Worm (Caenorhabditis elegans): Measurements from ENCODE around the gene T24C4.5.

The T24C4.5 gene

ce11 chrIII:880840-881239, 1.3 kb upstream of the T24C4.5 start:
- TF ChIP-seq cog-1 (tag; optimal IDR thresholded peaks at IDR 0.05) (no peak), ztf-23 (GFP tag; IDR thresholded peaks at IDR 0.05) (no peak), ref-1 (GFP tag; conservative IDR thresholded peaks at IDR 0.05) (no peak), ztf-29 (GFP tag; IDR thresholded peaks at IDR 0.05) (no peak), tab-1 (GFP tag; IDR thresholded peaks at IDR 0.05) (no peak), T22C8.4 (GFP tag; IDR thresholded peaks at IDR 0.05) (no peak), flt-1 (GFP tag; IDR thresholded peaks at IDR 0.05) (no peak)

DNA sequence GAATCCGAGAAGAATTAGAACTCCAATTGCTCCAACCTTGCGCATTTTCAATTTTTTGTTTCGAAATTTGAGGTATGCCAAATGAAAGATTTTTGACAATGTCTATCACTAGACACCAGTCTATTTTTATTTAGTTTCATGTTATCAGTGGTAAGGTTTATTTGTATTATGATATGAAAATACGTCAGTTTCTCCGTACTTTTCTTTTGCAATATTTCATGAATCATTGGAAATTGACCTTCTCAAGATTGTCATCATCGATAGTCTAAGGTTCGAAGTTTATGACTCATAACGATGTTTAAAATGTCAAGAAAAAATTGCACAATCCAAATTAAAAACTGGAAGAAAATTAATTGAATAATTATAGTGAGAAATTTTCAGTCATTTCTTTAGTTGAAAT, 6.1 kb downstream of the T24C4.5 start, which contains the start of gene clc-19:
Gene clc-19, minus strand, starts transcription at position 135 of the 400 bp plus-strand sequence.
- TF ChIP-seq flt-1 (GFP tag; IDR thresholded peaks at IDR 0.05) (no peak), tab-1 (GFP tag; IDR thresholded peaks at IDR 0.05) (no peak), T22C8.4 (GFP tag; IDR thresholded peaks at IDR 0.05) (no peak), ztf-29 (GFP tag; IDR thresholded peaks at IDR 0.05) (no peak), klf-2 (GFP tag; conservative IDR thresholded peaks at IDR 0.05) (no peak), cog-1 (tag; optimal IDR thresholded peaks at IDR 0.05) (no peak), ztf-23 (GFP tag; IDR thresholded peaks at IDR 0.05) (no peak), ref-1 (GFP tag; conservative IDR thresholded peaks at IDR 0.05) (no peak), med-1 (GFP tag; optimal IDR thresholded peaks at IDR 0.05; ENCODE audit: insufficient read depth) (no peak)

DNA sequence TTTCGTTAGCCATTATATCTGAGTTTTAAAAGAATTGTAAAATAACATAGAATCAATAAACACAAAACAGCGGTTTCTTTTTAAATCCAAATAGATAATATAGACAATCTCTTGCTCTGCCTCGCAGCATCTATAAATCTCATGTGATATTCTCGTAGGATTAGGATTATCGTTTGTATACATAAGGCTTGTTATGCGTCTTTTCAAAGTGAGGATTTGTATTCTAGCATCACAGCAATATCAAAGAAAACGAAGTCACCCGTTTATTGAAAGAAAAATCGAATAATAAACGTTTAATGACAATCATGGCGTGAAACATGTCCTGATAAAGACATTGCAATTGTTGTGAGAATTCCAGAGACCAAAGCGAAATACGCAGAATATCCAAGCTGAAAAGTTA, 7.2 kb downstream of the T24C4.5 start, which contains the start of the genes T24C4.3 and clc-20:
Gene T24C4.3, minus strand, starts transcription at position 101 of the 400 bp plus-strand sequence.
Gene clc-20, plus strand, starts transcription at position 211 of the 400 bp plus-strand sequence.
- no peak for TF ChIP-seq ref-1 (GFP tag; conservative IDR thresholded peaks at IDR 0.05)

DNA sequence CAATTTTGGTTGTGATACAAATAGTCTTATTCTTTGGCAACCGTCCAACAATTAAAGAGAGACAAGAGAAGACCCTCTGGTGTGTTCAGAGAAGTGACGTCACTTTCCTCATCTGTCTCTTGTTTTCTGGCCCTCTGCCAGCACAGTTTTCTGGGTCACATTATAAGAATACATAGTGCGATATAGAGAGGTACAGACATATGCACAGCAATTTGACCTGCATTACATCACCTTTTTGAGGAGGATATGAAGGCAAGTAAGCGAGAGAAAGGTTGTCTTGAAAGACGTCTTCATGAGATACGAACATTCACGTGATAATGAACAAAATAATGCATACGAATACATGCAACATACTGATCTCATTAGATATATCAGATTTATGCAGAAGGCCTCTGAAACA, 9.0 kb downstream of the T24C4.5 start:
- TF ChIP-seq med-1 (GFP tag; optimal IDR thresholded peaks at IDR 0.05; ENCODE audit: insufficient read depth) = no peak
- no peak for TF ChIP-seq flt-1 (GFP tag; IDR thresholded peaks at IDR 0.05)
- TF ChIP-seq T22C8.4 (GFP tag; IDR thresholded peaks at IDR 0.05) = no peak
- TF ChIP-seq cog-1 (tag; optimal IDR thresholded peaks at IDR 0.05) = no peak
- TF ChIP-seq ztf-29 (GFP tag; IDR thresholded peaks at IDR 0.05) = no peak
- no peak for TF ChIP-seq ref-1 (GFP tag; conservative IDR thresholded peaks at IDR 0.05)
- TF ChIP-seq klf-2 (GFP tag; conservative IDR thresholded peaks at IDR 0.05) = no peak
- TF ChIP-seq ztf-23 (GFP tag; IDR thresholded peaks at IDR 0.05) = no peak

DNA sequence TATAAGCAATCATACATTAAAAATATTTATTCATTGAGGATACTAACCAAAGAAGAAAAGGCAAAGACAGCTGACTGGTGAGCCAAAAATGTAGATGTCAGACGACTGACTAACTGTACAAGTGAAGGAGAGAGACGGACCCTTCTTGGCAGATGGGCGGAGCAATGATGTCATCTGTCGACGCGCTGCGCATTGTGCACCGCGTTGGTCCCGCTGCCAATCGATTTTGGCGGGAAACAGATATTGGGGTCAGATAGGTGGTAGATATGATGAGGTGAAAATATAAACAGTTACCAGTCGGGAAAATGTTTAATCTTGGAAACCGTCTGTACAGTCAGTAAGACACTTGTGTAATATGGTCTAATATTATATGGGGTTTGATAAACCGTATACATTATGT, 9.7 kb downstream of the T24C4.5 start, which contains the start of gene T24C4.2:
Gene T24C4.2, minus strand, starts transcription at position 101 of the 400 bp plus-strand sequence.
- no peak for TF ChIP-seq med-1 (GFP tag; optimal IDR thresholded peaks at IDR 0.05; ENCODE audit: insufficient read depth)
- TF ChIP-seq cog-1 (tag; optimal IDR thresholded peaks at IDR 0.05) = no peak
- TF ChIP-seq klf-2 (GFP tag; conservative IDR thresholded peaks at IDR 0.05) = no peak
- 0 out of 2 replicates have a peak, but pooled peaks have one; percentile 19 for TF ChIP-seq T22C8.4 (GFP tag; IDR thresholded peaks at IDR 0.05)

DNA sequence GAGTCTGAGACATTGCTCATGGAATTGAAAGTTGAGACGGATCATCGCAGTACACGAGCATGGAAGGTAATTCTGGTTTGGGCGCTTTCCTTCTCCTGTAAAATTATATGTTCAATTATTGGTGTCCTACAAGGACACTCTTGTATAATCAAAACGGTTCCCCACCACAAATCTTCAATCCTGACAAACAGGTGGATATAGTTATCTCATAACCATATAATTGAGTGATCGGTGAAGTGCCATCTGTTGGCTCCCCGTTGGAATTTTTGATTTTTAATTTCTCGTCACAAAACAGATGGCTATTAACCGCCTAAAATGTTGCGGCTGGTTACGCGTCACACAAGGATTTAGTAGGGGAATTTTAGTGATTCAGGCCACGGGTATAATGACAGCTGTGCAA, 10.7 kb downstream of the T24C4.5 start:
- no peak for TF ChIP-seq flt-1 (GFP tag; IDR thresholded peaks at IDR 0.05)
- TF ChIP-seq ref-1 (GFP tag; conservative IDR thresholded peaks at IDR 0.05) = no peak
- TF ChIP-seq klf-2 (GFP tag; conservative IDR thresholded peaks at IDR 0.05) = no peak
- no peak for TF ChIP-seq tab-1 (GFP tag; IDR thresholded peaks at IDR 0.05)
- no peak for TF ChIP-seq cog-1 (tag; optimal IDR thresholded peaks at IDR 0.05)
- no peak for TF ChIP-seq med-1 (GFP tag; optimal IDR thresholded peaks at IDR 0.05; ENCODE audit: insufficient read depth)
- TF ChIP-seq ztf-23 (GFP tag; IDR thresholded peaks at IDR 0.05) = no peak
- no peak for TF ChIP-seq ztf-29 (GFP tag; IDR thresholded peaks at IDR 0.05)
- TF ChIP-seq T22C8.4 (GFP tag; IDR thresholded peaks at IDR 0.05) = no peak

- no peak for TF ChIP-seq T22C8.4 (GFP tag; IDR thresholded peaks at IDR 0.05)
- no peak for TF ChIP-seq med-1 (GFP tag; optimal IDR thresholded peaks at IDR 0.05; ENCODE audit: insufficient read depth)
- no peak for TF ChIP-seq ztf-23 (GFP tag; IDR thresholded peaks at IDR 0.05)
- TF ChIP-seq tab-1 (GFP tag; IDR thresholded peaks at IDR 0.05) = no peak
- TF ChIP-seq ref-1 (GFP tag; conservative IDR thresholded peaks at IDR 0.05) = no peak
- no peak for TF ChIP-seq cog-1 (tag; optimal IDR thresholded peaks at IDR 0.05)
- no peak for TF ChIP-seq ztf-29 (GFP tag; IDR thresholded peaks at IDR 0.05)
- no peak for TF ChIP-seq flt-1 (GFP tag; IDR thresholded peaks at IDR 0.05)
- TF ChIP-seq klf-2 (GFP tag; conservative IDR thresholded peaks at IDR 0.05) = no peak
Observed at ce11 chrIII:861819-862356, 17.6 kb downstream of the T24C4.5 start, which contains the start of gene arx-4. Gene arx-4, plus strand, starts transcription at chrIII:862306.

ce11 chrIII:859898-860297, 19.6 kb downstream of the T24C4.5 start, which contains the start of gene exos-4.2:
Gene exos-4.2, plus strand, starts transcription at chrIII:860198.
- TF ChIP-seq tab-1 (GFP tag; IDR thresholded peaks at IDR 0.05) (no peak), T22C8.4 (GFP tag; IDR thresholded peaks at IDR 0.05) (no peak), ref-1 (GFP tag; conservative IDR thresholded peaks at IDR 0.05) (no peak), med-1 (GFP tag; optimal IDR thresholded peaks at IDR 0.05; ENCODE audit: insufficient read depth) (no peak)

- TF ChIP-seq ref-1 (GFP tag; conservative IDR thresholded peaks at IDR 0.05) = no peak
- TF ChIP-seq ztf-29 (GFP tag; IDR thresholded peaks at IDR 0.05) = no peak
- TF ChIP-seq T22C8.4 (GFP tag; IDR thresholded peaks at IDR 0.05) = no peak
- TF ChIP-seq klf-2 (GFP tag; conservative IDR thresholded peaks at IDR 0.05) = no peak
- TF ChIP-seq cog-1 (tag; optimal IDR thresholded peaks at IDR 0.05) = no peak
- no peak for TF ChIP-seq ztf-23 (GFP tag; IDR thresholded peaks at IDR 0.05)
- TF ChIP-seq med-1 (GFP tag; optimal IDR thresholded peaks at IDR 0.05; ENCODE audit: insufficient read depth) = no peak
Observed at ce11 chrIII:856908-857307, 22.6 kb downstream of the T24C4.5 start.

ce11 chrIII:856260-856659, 23.3 kb downstream of the T24C4.5 start, which contains the start of gene K02F3.12:
Gene K02F3.12, plus strand, starts transcription at chrIII:856560.
- TF ChIP-seq tab-1 (GFP tag; IDR thresholded peaks at IDR 0.05) (no peak), ref-1 (GFP tag; conservative IDR thresholded peaks at IDR 0.05) (no peak), ztf-23 (GFP tag; IDR thresholded peaks at IDR 0.05) (no peak), T22C8.4 (GFP tag; IDR thresholded peaks at IDR 0.05) (no peak), ztf-29 (GFP tag; IDR thresholded peaks at IDR 0.05) (no peak), flt-1 (GFP tag; IDR thresholded peaks at IDR 0.05) (no peak), med-1 (GFP tag; optimal IDR thresholded peaks at IDR 0.05; ENCODE audit: insufficient read depth) (no peak), cog-1 (tag; optimal IDR thresholded peaks at IDR 0.05) (no peak), klf-2 (GFP tag; conservative IDR thresholded peaks at IDR 0.05) (no peak)

Data from whole organism, midembryonic.